Worm (Caenorhabditis elegans) whole organism, late embryonic: ENCODE results near the gene C02F5.13.
A peak's percentile ranks its signal among the peaks of the same experiment; 100 is the strongest.

ENCODE experiments used
- ama-1 ChIP-seq: fragments of 150-350 bp; optimal IDR thresholded peaks from 2 replicates; lab custom pipeline; 2014
- ceh-6 ChIP-seq: fragments of 200-800 bp; sonication (Bioruptor generic); optimal IDR thresholded peaks from 2 replicates; lab custom pipeline; 2018; ENCODE audit warnings: mild to moderate bottlenecking, missing genetic modification characterization, missing compliant biosample characterization
- elt-2 ChIP-seq: sonication (generic microtip); optimal IDR thresholded peaks from 2 replicates; lab custom pipeline; 2016; ENCODE audit warnings: missing genetic modification reagents, missing genetic modification characterization, missing compliant biosample characterization
- elt-4 ChIP-seq: sonication (generic microtip); optimal IDR thresholded peaks from 2 replicates; lab custom pipeline; 2016; ENCODE audit warnings: missing genetic modification characterization, missing compliant biosample characterization
- hlh-15 ChIP-seq: sonication (generic microtip); optimal IDR thresholded peaks from 2 replicates; lab custom pipeline; 2016; ENCODE audit warnings: missing genetic modification characterization, missing compliant biosample characterization
- pag-3 ChIP-seq: sonication (generic microtip); optimal IDR thresholded peaks from 2 replicates; lab custom pipeline; 2016; ENCODE audit warnings: missing compliant biosample characterization, missing genetic modification characterization, borderline replicate concordance
- pax-1 ChIP-seq: fragments of 150-350 bp; optimal IDR thresholded peaks from 2 replicates; lab custom pipeline; 2014; ENCODE audit warnings: missing biosample characterization, missing genetic modification characterization
- pha-2 ChIP-seq: sonication (generic microtip); optimal IDR thresholded peaks from 2 replicates; lab custom pipeline; 2017; ENCODE audit warnings: mild to moderate bottlenecking, missing genetic modification characterization, missing compliant biosample characterization
- unc-3 ChIP-seq, 2 experiments: fragments of 200-800 bp in 1 of 2; sonication (Bioruptor generic) in 1 of 2; sonication (generic microtip) in 1 of 2; conservative IDR thresholded peaks in 1 of 2; optimal IDR thresholded peaks in 1 of 2; 2 replicates each; pipeline versions ENCODE4 v1.3.6 to Lab custom; 2016 to 2022; ENCODE audit warnings: missing compliant biosample characterization in 2 of 2, missing genetic modification characterization in 2 of 2, missing genetic modification reagents in 1 of 2
- unc-42 ChIP-seq: sonication (generic microtip); optimal IDR thresholded peaks from 2 replicates; lab custom pipeline; 2016; ENCODE audit warnings: missing genotype, missing genetic modification characterization, missing compliant biosample characterization

DNA sequence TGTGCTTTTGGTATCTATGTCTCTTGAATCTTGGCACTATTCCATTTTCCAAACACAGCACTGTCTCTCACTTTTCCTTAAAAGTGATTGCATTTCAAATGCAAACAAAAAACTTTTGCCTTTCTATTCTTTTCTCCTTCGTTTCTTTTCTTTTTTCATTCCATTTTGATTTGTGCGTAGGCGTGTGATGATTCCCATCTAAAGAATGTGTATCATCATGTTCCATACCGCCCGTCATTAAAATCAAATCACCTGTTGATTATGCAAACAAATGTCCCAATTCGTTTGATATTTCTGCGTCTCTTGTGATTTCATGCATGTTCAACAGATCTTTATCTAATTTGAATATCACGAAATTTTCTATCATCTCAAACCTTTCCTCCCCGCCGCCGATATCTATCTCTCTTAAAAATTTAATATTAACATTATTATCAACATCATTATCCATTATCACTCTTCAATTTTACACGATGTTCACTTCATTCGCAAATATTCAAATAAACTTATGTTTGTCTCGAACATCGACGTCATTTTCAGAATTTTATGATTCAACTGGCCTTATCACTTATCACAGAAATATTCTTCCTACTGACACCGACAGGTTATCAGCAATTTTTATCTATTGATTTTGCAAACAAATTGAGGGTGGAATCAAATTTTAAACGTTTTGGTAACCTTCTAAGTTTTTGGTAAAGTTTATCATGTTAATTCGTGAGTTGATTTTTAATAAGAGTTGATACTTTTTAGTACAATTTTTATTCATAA lies 44.3 kb downstream of the C02F5.13 start:
- TF ChIP-seq unc-42 (no peak), pha-2 (tag; lab: Kevin White, UChicago) (no peak), hlh-15 (tag; lab: Kevin White, UChicago) (no peak), elt-2 (tag; lab: Kevin White, UChicago) (peak; percentile 89), ama-1 (no peak), pax-1 (no peak), elt-4 (no peak), pag-3 (tag; lab: Kevin White, UChicago) (no peak), ceh-6 (GFP tag; lab: Kevin White, UChicago) (no peak), unc-3 (GFP tag; conservative IDR thresholded peaks at IDR 0.05; lab: Robert Waterston, UW) (no peak), unc-3 (tag; optimal IDR thresholded peaks at IDR 0.05; lab: Kevin White, UChicago) (no peak)
